Worm (Caenorhabditis elegans) whole organism, early embryonic: Measurements from ENCODE around the gene DH11.2.

ENCODE experiments used
- B0310.2 ChIP-seq: sonication (generic microtip); optimal IDR thresholded peaks from 2 replicates; lab custom pipeline; 2016; ENCODE audit warnings: mild to moderate bottlenecking, missing genetic modification characterization, missing compliant biosample characterization
- F13C5.2 ChIP-seq: sonication (generic microtip); optimal IDR thresholded peaks from 2 replicates; lab custom pipeline; 2017; ENCODE audit warnings: mild to moderate bottlenecking, missing genetic modification characterization, inconsistent platforms, missing compliant biosample characterization
- aly-1 ChIP-seq: sonication (generic microtip); optimal IDR thresholded peaks from 2 replicates; lab custom pipeline; 2016; ENCODE audit warnings: missing genetic modification characterization, missing compliant biosample characterization
- ama-1 ChIP-seq: fragments of 150-350 bp; optimal IDR thresholded peaks from 2 replicates; lab custom pipeline; 2014
- ceh-13 ChIP-seq: fragments of 200-800 bp; sonication (Bioruptor generic); optimal IDR thresholded peaks from 2 replicates; lab custom pipeline; 2018; ENCODE audit warnings: mild to moderate bottlenecking, missing genetic modification characterization, missing compliant biosample characterization
- ceh-36 ChIP-seq: sonication (generic microtip); optimal IDR thresholded peaks from 2 replicates; lab custom pipeline; 2016; ENCODE audit warnings: missing genetic modification characterization, inconsistent platforms, missing compliant biosample characterization
- ets-7 ChIP-seq: sonication (generic microtip); optimal IDR thresholded peaks from 2 replicates; lab custom pipeline; 2016; ENCODE audit warnings: missing genotype, missing genetic modification characterization, missing compliant biosample characterization
- flt-1 ChIP-seq: fragments of 200-800 bp; sonication (Bioruptor generic); IDR thresholded peaks from 2 replicates; pipeline ENCODE4 v1.3.6; 2022; ENCODE audit warnings: missing genetic modification characterization, missing compliant biosample characterization
- hmbx-1 ChIP-seq: sonication (generic microtip); optimal IDR thresholded peaks from 2 replicates; lab custom pipeline; 2016; ENCODE audit warnings: mild to moderate bottlenecking, missing genetic modification characterization, missing compliant biosample characterization
- hmg-4 ChIP-seq: fragments of 200-800 bp; sonication (Bioruptor generic); optimal IDR thresholded peaks from 2 replicates; lab custom pipeline; 2018; ENCODE audit warnings: mild to moderate bottlenecking, missing genetic modification characterization, missing compliant biosample characterization
- hnd-1 ChIP-seq: sonication (generic microtip); optimal IDR thresholded peaks from 2 replicates; lab custom pipeline; 2016; ENCODE audit warnings: missing genetic modification characterization, missing compliant biosample characterization
- pes-1 ChIP-seq: fragments of 200-800 bp; sonication (Bioruptor generic); IDR thresholded peaks from 2 replicates; pipeline ENCODE4 v1.3.6; 2022; ENCODE audit warnings: missing genetic modification reagents, missing genetic modification characterization, missing compliant biosample characterization
- scrt-1 ChIP-seq: fragments of 200-800 bp; sonication (Bioruptor generic); IDR thresholded peaks from 2 replicates; pipeline ENCODE4 v1.3.6; 2022; ENCODE audit warnings: missing genetic modification characterization, missing compliant biosample characterization
- sea-1 ChIP-seq: fragments of 200-800 bp; sonication (Bioruptor generic); conservative IDR thresholded peaks from 2 replicates; pipeline ENCODE4 v1.3.6; 2022; ENCODE audit warnings: missing genetic modification characterization, missing compliant biosample characterization
- tbx-11 ChIP-seq: fragments of 200-800 bp; sonication (Bioruptor generic); IDR thresholded peaks from 2 replicates; pipeline ENCODE4 v1.3.6; 2022; ENCODE audit warnings: missing genetic modification characterization, missing compliant biosample characterization
- tbx-37 ChIP-seq: fragments of 200-800 bp; sonication (Bioruptor generic); conservative IDR thresholded peaks from 2 replicates; pipeline ENCODE4 v1.3.6; 2022; ENCODE audit warnings: missing genetic modification reagents, missing genetic modification characterization, missing compliant biosample characterization
- tra-4 ChIP-seq: sonication (generic microtip); optimal IDR thresholded peaks from 2 replicates; lab custom pipeline; 2017; ENCODE audit warnings: missing genetic modification characterization, missing compliant biosample characterization

The DH11.2 gene

DNA sequence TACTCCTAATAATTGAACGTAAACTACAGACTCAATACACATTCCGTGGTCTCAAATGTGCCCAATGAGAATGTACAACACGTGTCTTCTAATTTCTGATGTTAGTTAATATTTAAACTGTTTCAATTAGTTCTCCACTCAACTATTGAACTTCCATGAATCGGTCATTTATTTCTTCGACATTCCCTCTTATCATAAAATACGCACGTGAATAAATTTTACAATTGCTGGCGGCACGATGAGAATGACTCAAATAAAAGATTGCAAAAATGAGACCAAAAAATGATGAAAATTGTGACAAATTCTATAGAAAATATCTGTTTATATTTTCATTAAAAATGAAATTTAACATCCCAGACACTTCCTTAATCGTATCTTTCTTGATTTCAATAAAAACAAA, 7.9 kb upstream of the DH11.2 start:
- no peak for TF ChIP-seq sea-1 (GFP tag; lab: Robert Waterston, UW)
- no peak for TF ChIP-seq scrt-1
- no peak for TF ChIP-seq ets-7 (tag; lab: Kevin White, UChicago)
- TF ChIP-seq aly-1 (tag; lab: Kevin White, UChicago) = no peak
- no peak for TF ChIP-seq hmbx-1

DNA sequence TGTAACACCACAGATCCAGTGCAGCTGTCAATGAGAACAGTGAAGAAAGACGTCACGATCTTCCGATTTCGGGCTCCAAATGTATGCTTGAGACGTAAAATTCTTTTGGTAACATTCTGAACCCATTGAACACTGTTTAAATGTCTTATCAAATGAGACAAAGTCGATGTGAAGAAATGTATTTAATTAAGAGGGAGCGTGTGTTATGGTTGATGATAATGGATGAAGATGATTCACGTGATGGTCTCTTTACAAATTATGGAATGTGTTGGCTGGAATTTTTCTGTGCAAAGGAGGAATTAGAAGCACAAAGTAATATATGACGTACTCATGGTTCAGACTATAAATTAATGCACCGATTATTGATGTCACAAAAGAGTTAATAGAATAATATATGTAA, 5.7 kb upstream of the DH11.2 start:
- TF ChIP-seq F13C5.2 (tag; lab: Kevin White, UChicago) (no peak), hmbx-1 (no peak), scrt-1 (no peak), tra-4 (no peak), ama-1 (lab: Kevin White, UChicago) (no peak), tbx-37 (GFP tag; lab: Robert Waterston, UW) (no peak)

DNA sequence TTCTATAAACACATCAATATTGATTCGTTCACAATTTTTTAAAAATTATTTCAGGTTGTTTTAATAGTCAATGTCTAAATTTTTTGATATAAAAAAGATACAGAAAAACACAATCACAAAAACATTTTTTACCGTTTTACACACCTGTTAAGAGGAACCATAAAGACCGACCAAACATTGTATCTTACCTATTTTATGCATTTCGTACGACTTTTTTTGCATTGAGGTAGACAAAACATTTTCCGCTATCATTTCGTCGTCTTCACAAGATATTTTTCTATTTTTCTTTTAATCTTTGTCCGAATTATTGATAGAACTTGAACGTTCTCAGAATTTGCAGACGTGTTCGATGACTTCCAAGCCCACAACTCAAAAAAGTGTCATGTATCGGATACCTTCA, 4.3 kb upstream of the DH11.2 start, which contains the start of gene glna-2:
Gene glna-2, plus strand, starts transcription at position 301 of the 400 bp plus-strand sequence.
- TF ChIP-seq B0310.2 (tag; lab: Kevin White, UChicago) (no peak), ceh-36 (tag; lab: Kevin White, UChicago) (no peak), ama-1 (lab: Kevin White, UChicago) (no peak), pes-1 (no peak), sea-1 (GFP tag; lab: Robert Waterston, UW) (no peak)

DNA sequence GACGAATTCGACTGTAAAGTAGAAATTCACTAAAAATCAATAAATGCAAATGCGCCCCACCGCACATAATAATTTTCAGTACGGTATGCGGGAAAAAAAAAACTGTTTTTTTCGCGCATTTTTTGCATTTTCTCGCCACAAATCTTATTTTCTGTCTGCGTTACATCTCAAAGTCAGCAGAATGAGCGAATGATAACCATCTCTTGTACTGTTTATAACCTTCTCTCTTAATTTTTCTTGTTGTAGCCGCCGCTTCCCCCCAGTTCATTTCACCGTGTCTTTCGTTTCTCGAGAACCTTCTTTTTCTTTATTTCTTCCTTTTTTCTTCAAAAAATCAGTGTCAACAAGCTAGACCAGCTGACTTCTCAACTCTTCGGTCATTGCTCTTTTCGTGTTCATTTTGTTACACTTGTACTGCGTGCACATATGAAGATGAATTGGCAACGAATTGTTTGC, 2.9 kb downstream of the DH11.2 start:
- TF ChIP-seq ama-1 (lab: Kevin White, UChicago) (no peak), ceh-36 (tag; lab: Kevin White, UChicago) (no peak), hmbx-1 (no peak), scrt-1 (no peak), B0310.2 (tag; lab: Kevin White, UChicago) (no peak), sea-1 (GFP tag; lab: Robert Waterston, UW) (no peak), pes-1 (no peak), hmg-4 (GFP tag; lab: Kevin White, UChicago) (no peak), tra-4 (no peak), tbx-11 (no peak), flt-1 (GFP tag; lab: Robert Waterston, UW) (no peak), tbx-37 (GFP tag; lab: Robert Waterston, UW) (no peak), F13C5.2 (tag; lab: Kevin White, UChicago) (no peak), hnd-1 (tag; lab: Kevin White, UChicago) (no peak), ets-7 (tag; lab: Kevin White, UChicago) (no peak), ceh-13 (GFP tag; lab: Kevin White, UChicago) (no peak), aly-1 (tag; lab: Kevin White, UChicago) (no peak)

DNA sequence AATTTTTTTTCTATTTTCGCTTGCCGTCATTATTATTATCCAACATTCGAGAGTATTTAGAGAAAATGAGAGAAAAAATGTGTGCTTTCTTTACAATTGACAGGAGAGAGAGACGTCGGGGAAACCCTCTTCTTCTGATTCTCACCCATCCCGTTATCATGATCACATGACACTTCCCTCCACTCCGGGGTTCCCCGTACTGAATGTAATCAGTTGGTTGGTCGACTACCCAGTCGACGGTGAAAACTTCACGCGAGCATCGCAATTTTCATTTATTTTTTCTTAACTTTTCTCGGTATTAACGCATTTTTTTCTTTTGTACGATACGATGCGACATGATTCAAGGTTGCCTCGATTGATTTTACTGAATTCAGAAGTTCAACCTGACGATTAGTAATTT, 3.6 kb downstream of the DH11.2 start:
- no peak for TF ChIP-seq aly-1 (tag; lab: Kevin White, UChicago)

DNA sequence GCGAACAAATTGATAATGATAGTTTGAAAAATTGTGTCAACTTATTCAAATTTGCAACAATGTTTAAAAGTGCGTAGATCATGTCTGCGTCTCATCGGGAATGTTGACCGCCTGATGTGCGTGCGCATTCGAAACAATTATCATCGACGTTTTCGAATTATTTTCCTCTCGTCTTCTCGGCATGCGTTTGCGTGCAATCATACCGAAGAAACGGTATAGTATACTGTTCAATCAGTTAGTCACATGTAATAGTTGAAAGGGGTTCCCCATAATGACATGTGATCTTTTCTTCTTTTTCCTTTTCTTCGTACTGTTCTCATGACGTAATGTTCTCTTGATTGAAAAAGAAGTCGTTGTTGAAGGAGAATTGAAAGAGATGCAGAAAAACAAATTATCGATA, 4.1 kb downstream of the DH11.2 start:
- TF ChIP-seq tra-4 (no peak), scrt-1 (no peak), sea-1 (GFP tag; lab: Robert Waterston, UW) (no peak), ceh-13 (GFP tag; lab: Kevin White, UChicago) (no peak), ceh-36 (tag; lab: Kevin White, UChicago) (no peak), tbx-11 (no peak), aly-1 (tag; lab: Kevin White, UChicago) (no peak), hmbx-1 (no peak)

DNA sequence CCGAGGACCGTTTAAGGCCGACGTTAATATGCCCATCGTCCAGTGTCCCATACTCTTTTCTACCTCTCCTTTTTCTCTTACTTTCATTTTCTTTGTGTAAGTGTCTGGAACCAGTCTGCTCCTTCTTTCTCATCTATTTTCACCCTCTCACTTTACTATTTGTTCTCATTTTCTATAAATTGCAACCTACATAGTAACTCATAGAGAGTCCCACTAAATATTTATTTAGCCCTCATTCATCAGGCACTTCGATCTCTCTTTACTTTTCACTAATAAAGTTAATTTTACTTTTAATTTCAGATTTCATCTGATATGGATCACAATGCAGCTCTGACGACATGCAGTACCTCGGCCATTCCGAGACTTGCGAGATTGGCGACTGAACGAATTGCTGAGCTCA, 4.8 kb downstream of the DH11.2 start, which contains the start of gene zyg-11:
Gene zyg-11, plus strand, starts transcription at position 301 of the 400 bp plus-strand sequence.
- TF ChIP-seq sea-1 (GFP tag; lab: Robert Waterston, UW) (no peak), ets-7 (tag; lab: Kevin White, UChicago) (no peak), aly-1 (tag; lab: Kevin White, UChicago) (no peak), hnd-1 (tag; lab: Kevin White, UChicago) (no peak)

DNA sequence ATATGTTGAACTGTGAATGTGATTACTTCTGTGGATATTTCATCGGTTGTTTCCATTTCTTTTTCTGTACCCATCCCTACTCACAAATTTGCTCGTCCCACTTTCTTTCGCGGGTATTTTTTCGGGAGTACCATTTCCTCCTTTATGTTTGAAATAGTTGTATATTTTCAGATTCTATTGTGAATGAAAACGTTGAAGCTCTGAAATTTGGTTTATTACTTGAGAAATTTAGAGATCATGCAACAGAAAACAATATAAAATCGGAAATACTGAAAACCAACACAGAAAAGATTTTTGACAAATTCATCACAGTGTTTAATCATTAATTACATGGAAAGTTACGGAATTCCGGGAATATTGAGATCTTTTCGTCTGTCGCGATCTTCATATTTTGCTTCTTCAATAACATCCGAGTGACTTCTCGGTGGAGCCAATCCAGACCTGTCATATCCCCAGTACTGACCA, 8.0 kb downstream of the DH11.2 start:
- TF ChIP-seq hnd-1 (tag; lab: Kevin White, UChicago) (no peak), scrt-1 (no peak), tbx-37 (GFP tag; lab: Robert Waterston, UW) (no peak), pes-1 (no peak), tra-4 (no peak), F13C5.2 (tag; lab: Kevin White, UChicago) (no peak), hmg-4 (GFP tag; lab: Kevin White, UChicago) (no peak), ceh-36 (tag; lab: Kevin White, UChicago) (no peak), tbx-11 (no peak), ama-1 (lab: Kevin White, UChicago) (no peak), B0310.2 (tag; lab: Kevin White, UChicago) (no peak), ets-7 (tag; lab: Kevin White, UChicago) (no peak), flt-1 (GFP tag; lab: Robert Waterston, UW) (no peak), ceh-13 (GFP tag; lab: Kevin White, UChicago) (no peak), aly-1 (tag; lab: Kevin White, UChicago) (no peak), sea-1 (GFP tag; lab: Robert Waterston, UW) (no peak), hmbx-1 (no peak)

DNA sequence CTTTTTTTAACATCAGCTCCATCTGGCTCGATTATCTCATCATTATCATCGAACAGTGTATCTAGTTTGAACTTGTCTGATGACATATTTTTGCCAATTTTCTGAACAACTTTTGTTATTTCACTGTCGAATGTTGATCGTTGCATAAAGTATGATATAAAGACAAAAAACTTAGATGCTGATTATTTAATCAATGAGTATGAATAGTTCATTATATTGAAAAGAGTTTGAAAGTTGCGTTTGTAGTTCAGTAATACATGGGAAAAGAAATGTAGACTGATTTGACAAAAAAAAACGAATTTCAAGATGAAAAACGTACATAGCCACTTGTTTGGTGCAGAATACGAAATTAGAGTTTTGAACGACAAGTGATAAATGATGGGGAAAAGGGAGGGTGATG, 9.8 kb downstream of the DH11.2 start, which contains the start of gene hda-2:
Gene hda-2, minus strand, starts transcription at position 101 of the 400 bp plus-strand sequence.
- no peak for TF ChIP-seq hnd-1 (tag; lab: Kevin White, UChicago)
- no peak for TF ChIP-seq sea-1 (GFP tag; lab: Robert Waterston, UW)
- no peak for TF ChIP-seq tra-4
- TF ChIP-seq tbx-11 = no peak
- TF ChIP-seq hmg-4 (GFP tag; lab: Kevin White, UChicago) = no peak
- no peak for TF ChIP-seq tbx-37 (GFP tag; lab: Robert Waterston, UW)
- TF ChIP-seq scrt-1 = no peak
- TF ChIP-seq aly-1 (tag; lab: Kevin White, UChicago) = no peak
- no peak for TF ChIP-seq ceh-13 (GFP tag; lab: Kevin White, UChicago)
